Worm (Caenorhabditis elegans): Measurements from ENCODE around the gene W02D7.4.
"Not testable (repeated sequence)": the region's sequence is repeated elsewhere in the genome, so short reads cannot be mapped to it uniquely, and the experiment has no call there.

DNA sequence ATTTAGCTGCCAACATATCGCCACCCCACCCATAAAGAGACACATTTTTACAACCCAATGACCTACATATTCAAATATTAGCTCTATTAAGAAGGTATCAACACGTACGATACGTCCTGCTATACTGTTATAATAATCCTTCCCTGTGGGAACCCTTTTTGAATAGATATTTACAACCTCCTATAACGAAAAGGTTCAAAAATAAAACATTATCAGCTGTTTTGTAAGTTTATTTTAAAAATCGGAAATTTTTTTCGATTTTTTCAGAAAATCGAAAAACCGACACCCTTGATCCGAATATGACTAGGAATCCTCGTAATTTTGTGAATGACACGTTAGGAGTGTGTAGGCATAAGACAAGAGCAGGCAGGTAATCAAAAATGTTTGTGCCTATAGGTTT lies 43.5 kb upstream of the W02D7.4 start, which contains the start of gene C08D8.7:
- TF ChIP-seq pha-4 (GFP tag; IDR thresholded peaks at IDR 0.05); pha-4 (tag; optimal IDR thresholded peaks at IDR 0.05); jun-1 (tag; optimal IDR thresholded peaks at IDR 0.05); set-16 (GFP tag; IDR thresholded peaks at IDR 0.05); Y48G9A.11 (GFP tag; IDR thresholded peaks at IDR 0.05); fos-1 (tag; optimal IDR thresholded peaks at IDR 0.05); pqm-1 (tag; optimal IDR thresholded peaks at IDR 0.05): not testable (repeated sequence)
